Fruit fly (Drosophila melanogaster): Measurements from ENCODE around the gene Spn77Bc.

dm6 chr3L:20375878-20376563 lies 33.6 kb downstream of the Spn77Bc start, which contains the start of the genes Ide and RhoBTB:
- peak; percentile 76 for TF ChIP-seq Clk (GFP tag; optimal IDR thresholded peaks at IDR 0.05)
- TF ChIP-seq bab1 (GFP tag; optimal IDR thresholded peaks at IDR 0.05), result peak; percentile 46
- peak; percentile 88 for TF ChIP-seq Crg-1 (GFP tag; optimal IDR thresholded peaks at IDR 0.05)
- TF ChIP-seq tj (GFP tag; optimal IDR thresholded peaks at IDR 0.05), result peak; percentile 69
- TF ChIP-seq kay (GFP tag; ENCODE audit: borderline replicate concordance), result no peak

Measured in whole organism, adult.